Worm (Caenorhabditis elegans) whole organism, L4/young adult: ENCODE data around the gene B0507.7.

Experiments
- W03F9.2 ChIP-seq: fragments of 150-350 bp; optimal IDR thresholded peaks from 2 replicates; lab custom pipeline; 2014; ENCODE audit warnings: missing biosample characterization, missing genetic modification characterization
- dao-5 ChIP-seq: sonication (generic microtip); optimal IDR thresholded peaks from 2 replicates; lab custom pipeline; 2016; ENCODE audit warnings: missing genotype, missing genetic modification characterization, moderate library complexity, missing compliant biosample characterization
- him-1 ChIP-seq: sonication (generic microtip); optimal IDR thresholded peaks from 2 replicates; lab custom pipeline; 2016; ENCODE audit warnings: missing genotype, missing genetic modification reagents, missing genetic modification characterization, missing compliant biosample characterization

The B0507.7 gene

DNA sequence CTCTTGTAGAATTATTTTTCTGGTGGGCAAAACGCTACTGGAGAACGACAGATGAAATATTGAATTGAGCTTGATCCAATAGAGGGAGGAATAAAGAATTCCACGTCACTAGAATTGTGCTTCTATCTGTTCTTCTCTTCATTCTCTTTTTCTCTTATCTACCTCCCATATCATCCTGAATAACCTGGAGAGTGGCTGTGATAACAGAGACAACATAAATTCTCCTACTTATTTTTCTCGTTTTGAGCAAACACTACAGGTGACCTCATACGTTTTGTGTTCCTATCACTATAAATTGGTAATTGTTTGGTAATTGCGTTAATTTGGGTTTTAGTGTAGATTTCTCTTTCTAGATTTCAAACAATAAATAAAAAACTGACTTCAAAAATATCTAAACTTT, 22.6 kb upstream of the B0507.7 start:
- TF ChIP-seq W03F9.2 (tag; lab: Kevin White, UChicago): no peak
- TF ChIP-seq him-1 (tag; lab: Kevin White, UChicago): no peak
- no peak for TF ChIP-seq dao-5

DNA sequence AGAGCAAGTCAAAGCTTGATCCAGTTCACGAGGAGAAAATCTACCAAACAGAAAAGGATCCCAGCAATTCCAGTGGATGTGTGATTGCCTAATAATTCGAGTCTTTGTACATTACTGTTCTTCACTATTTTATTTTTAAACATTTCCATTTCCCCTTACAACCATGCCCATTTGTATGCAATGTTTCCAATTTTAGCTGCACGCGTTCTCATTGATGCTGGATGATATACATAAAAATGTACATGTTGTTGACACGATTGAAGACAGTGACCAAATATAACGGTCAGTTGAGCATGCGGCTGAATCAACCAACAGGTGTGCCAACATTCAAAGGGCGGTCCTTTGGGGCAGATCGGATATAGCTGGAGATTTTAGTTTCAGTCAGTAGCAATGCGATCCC, 17.8 kb upstream of the B0507.7 start, which contains the start of gene B0507.1:
B0507.1 (plus strand) TSS at position 301 of the 400 bp plus-strand sequence.
- TF ChIP-seq W03F9.2 (tag; lab: Kevin White, UChicago) (no peak), dao-5 (no peak), him-1 (tag; lab: Kevin White, UChicago) (no peak)

DNA sequence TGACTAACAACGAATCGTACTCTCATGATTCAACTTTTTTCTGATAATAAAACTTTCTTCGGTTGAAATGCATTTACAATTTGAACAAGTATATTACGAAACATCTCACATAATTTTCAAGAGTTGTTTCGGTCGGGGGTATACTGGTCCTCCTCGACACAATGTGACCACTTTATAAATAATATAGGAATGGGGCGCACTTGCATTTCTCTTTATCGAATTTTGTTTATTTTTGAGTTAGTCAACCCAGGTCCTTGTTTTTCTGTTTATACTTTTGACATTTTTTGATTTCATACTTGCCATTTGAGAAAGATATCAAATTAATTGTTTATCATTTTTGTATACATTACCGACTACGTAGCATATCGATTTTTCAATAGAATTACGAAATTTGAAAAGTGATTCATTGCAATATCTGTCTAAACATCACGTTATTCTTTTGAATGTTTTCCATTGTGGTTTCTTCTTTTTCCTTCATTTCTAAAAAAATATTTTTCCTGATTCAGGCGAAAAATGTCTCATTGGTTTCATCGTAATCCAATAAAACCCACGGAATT, 15.4 kb upstream of the B0507.7 start, which contains the start of gene B0507.2:
B0507.2 (plus strand) TSS at position 507 of the 557 bp plus-strand sequence.
- no peak for TF ChIP-seq dao-5
- no peak for TF ChIP-seq him-1 (tag; lab: Kevin White, UChicago)
- TF ChIP-seq W03F9.2 (tag; lab: Kevin White, UChicago): no peak

DNA sequence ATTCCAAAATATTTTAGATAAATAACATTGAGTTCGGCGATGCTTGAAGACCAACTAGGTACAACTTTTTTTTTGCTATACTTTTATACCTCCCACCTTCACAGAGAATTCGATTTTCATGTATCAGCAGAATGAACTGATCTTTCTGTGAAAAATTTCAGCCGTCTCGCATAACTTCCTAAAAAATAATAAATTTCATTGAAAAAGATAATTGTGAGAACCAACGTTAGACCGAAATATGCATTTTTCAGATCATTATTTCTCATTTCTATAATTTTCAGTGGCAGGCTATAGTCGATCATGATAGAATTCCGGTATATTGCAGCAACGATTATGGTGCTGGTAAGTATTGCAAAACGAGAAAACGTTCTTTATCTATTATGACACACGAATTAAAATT, 13.1 kb upstream of the B0507.7 start, which contains the start of gene srx-115:
srx-115 (plus strand) TSS at position 301 of the 400 bp plus-strand sequence.
- TF ChIP-seq him-1 (tag; lab: Kevin White, UChicago) (no peak), W03F9.2 (tag; lab: Kevin White, UChicago) (no peak), dao-5 (no peak)

DNA sequence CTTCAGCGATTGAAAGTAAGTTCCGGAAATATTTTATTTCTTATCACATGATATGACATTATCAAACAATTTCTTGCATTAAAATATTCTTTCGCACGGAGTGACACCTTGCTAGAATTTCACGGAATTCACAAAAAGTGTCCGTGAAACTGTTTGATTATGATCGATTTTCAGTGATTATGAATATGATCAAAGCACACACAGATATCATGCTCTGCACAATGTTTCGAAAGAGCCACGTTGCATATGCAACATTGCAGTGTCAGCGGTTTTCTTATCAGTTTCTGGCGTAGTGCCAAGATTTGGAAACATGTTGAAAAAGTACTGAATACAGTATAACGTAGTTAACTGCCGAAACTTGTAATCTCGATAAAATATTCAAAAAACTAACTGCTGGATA, 10.6 kb upstream of the B0507.7 start:
- TF ChIP-seq W03F9.2 (tag; lab: Kevin White, UChicago) (no peak), dao-5 (no peak), him-1 (tag; lab: Kevin White, UChicago) (no peak)

DNA sequence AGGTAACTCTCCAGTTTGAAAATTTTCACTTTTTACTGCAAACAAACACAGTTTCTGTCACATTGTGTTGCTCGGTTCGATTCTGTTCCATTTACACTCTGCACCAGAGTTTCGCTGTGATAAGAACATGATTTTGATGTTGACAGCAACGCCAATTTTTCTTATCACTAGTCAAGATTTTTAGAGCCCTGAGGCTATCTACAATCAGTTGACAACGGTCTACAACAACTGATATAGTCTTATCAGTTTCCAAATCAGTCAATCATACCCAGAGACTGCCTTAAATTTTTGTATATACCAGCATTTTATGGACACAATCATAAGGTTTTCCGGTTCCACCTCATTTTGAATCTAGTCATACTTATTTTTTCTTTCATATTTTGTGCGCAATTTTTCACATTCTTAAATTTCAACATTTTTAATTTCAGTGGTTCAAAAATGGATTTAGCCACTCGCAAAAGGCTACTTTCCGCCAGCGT, 10.0 kb upstream of the B0507.7 start, which contains the start of gene B0507.3:
B0507.3 (plus strand) TSS at position 429 of the 479 bp plus-strand sequence.
- no peak for TF ChIP-seq him-1 (tag; lab: Kevin White, UChicago)
- no peak for TF ChIP-seq W03F9.2 (tag; lab: Kevin White, UChicago)
- TF ChIP-seq dao-5: no peak

DNA sequence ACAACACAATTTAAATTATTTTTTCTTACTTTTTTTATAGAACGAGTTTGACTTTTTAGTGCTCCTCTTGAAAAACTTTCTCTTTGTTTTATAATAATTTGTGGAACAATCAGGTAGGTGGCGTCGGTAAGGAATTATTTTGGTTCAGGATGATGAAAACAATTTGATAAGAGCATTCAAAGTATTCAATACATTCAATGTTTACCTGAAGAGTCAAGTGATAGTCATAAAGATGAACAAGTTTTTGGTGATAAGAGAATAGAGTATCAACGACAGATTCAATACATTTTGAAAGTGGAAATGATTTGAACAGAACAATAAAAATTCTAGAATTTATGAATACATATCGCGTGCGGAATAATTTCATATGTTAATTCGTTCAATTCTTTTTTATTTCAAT, 9.0 kb upstream of the B0507.7 start:
- TF ChIP-seq W03F9.2 (tag; lab: Kevin White, UChicago) (no peak), dao-5 (no peak), him-1 (tag; lab: Kevin White, UChicago) (no peak)

DNA sequence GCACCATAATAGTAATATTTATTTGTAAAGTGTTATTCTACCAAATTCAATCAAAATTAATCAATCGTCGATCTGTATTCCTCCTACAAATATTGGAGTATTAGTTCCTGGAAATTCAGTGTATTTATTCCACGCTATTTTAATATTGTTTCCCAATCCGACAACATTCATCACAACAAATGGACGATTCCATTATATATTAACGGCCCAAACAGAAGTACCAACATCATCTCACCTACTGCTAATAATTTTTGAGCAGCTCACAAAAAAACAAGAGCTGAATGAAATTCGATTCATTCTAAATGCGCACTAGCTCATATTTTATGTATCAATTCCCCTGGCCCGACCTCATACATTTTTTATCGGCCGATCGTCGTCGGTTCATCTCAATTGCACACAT, 8.5 kb upstream of the B0507.7 start:
- TF ChIP-seq dao-5 (no peak), him-1 (tag; lab: Kevin White, UChicago) (no peak), W03F9.2 (tag; lab: Kevin White, UChicago) (no peak)

DNA sequence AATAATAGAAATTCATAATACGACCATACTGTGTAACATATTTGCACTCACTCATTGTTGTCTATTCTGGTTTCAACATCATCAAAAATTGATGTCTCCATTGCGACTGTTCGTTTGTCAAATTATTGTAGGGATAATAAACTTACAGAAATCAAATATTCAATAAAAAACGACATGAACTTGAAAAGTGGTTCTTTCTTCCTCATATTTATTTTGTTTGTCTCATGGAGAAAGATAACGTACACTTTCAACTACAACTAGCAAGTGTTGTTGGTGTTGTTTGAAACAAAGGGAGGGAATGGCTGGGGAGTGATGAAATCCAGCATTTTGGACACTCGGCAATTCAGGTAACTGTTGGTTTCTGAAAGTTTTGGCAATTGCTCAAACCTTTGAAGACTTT, 7.4 kb upstream of the B0507.7 start, which contains the start of gene B0507.9:
B0507.9 (minus strand) TSS at position 101 of the 400 bp plus-strand sequence.
- TF ChIP-seq dao-5 (no peak), him-1 (tag; lab: Kevin White, UChicago) (no peak), W03F9.2 (tag; lab: Kevin White, UChicago) (no peak)

DNA sequence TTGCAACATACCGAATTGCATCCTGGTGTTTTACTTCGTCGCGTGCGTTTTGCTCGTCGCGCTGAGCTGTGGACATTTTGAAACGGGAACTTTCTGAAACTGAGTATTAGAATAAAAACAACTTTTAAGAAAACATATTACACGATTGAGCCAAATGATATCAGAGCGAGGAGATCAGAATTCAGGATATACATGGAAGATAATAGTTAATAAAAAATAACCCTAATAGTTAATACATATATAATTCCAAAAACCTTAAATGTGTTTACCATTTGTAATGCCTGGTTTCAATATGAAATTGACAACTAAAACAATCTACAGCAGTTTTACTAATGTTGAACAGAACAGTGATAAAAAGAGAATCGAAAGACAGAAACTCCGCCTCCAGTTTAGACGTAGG, 4.3 kb upstream of the B0507.7 start, which contains the start of gene B0507.8:
B0507.8 (minus strand) TSS at position 101 of the 400 bp plus-strand sequence.
- no peak for TF ChIP-seq him-1 (tag; lab: Kevin White, UChicago)

DNA sequence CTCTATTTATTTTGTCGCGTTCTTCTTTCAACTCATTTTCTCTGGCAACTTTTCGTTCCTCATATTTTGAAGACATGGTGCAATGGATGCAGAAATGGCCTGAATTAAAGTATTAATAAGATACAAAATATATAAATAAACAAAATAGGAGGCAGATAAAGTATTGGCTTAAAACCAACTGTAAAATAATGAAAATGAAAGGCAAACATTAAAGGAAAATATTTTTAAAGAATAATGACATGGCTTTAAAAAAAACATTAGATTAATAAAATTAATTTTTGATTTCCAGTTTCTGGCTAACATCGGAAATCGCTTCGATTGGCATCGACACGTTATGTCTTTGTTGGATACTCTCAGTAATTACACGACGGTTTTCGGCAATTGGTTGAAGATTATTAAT, 1.9 kb upstream of the B0507.7 start, which contains the start of gene ddn-1:
ddn-1 (minus strand) TSS at position 101 of the 400 bp plus-strand sequence.
- TF ChIP-seq him-1 (tag; lab: Kevin White, UChicago): no peak
- TF ChIP-seq W03F9.2 (tag; lab: Kevin White, UChicago): no peak
- no peak for TF ChIP-seq dao-5

DNA sequence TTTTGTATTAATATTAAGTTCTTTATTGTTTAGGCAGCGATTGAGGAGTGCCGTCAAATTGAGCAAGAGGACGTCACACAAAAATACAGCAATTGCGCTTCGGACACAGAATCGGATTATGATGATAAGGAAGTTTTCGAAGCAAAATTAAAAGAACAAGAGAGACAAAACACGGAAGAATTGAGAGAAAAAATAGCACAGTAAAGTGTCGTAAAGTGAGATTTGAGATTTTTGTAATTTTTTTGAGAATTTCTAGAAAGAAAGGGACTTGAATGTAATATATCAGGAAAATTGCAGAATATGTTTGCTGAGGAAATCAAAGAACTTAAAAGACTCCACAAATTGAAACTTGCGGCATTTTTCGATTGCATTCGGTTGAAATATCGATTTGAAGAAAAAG, 3.8 kb downstream of the B0507.7 start, which contains the start of gene B0507.4:
B0507.4 (plus strand) TSS at position 301 of the 400 bp plus-strand sequence.
- no peak for TF ChIP-seq him-1 (tag; lab: Kevin White, UChicago)
- TF ChIP-seq dao-5: no peak
- no peak for TF ChIP-seq W03F9.2 (tag; lab: Kevin White, UChicago)

DNA sequence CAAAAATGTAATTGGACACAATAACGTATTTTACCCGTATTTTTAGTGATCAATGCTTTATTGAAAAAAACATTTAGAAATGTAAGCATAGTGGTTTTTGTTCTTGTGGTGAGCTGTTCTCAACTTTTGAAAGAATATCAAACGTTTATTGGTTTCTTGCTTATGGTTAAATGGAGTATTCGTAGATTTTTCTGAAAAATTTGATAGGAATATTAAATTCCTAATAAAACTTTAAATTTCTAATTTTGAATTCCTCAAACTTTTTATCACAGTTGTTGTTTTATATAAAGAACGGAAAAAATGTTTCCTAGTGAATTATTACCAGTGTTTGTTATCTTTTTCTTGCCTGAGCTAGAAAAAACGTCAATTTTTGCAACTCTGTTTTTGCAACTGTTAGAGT, 5.1 kb downstream of the B0507.7 start, which contains the start of gene B0507.5:
B0507.5 (plus strand) TSS at position 301 of the 400 bp plus-strand sequence.
- no peak for TF ChIP-seq him-1 (tag; lab: Kevin White, UChicago)

DNA sequence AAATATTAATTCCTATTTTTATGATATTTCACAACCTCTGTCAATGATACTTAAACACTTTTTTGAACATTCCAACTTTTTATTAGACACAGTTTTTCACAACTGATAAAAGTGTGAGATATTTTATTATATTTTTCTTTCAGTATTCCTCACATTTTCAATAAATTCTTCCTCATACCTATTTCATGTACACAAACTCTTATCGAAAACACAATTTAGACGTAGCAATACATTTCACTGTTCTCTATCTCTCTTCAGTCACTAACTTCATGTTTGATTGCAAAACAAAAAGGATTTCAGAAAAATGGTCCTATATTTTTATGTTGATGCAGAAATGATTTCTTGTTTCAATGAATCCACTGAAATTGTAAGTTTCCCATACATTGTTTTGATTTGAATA, 12.7 kb downstream of the B0507.7 start, which contains the start of gene B0507.6:
B0507.6 (plus strand) TSS at position 301 of the 400 bp plus-strand sequence.
- TF ChIP-seq dao-5 (no peak), him-1 (tag; lab: Kevin White, UChicago) (no peak), W03F9.2 (tag; lab: Kevin White, UChicago) (no peak)
